Fruit fly (Drosophila melanogaster): ENCODE results near the gene AspRS-m.

DNA sequence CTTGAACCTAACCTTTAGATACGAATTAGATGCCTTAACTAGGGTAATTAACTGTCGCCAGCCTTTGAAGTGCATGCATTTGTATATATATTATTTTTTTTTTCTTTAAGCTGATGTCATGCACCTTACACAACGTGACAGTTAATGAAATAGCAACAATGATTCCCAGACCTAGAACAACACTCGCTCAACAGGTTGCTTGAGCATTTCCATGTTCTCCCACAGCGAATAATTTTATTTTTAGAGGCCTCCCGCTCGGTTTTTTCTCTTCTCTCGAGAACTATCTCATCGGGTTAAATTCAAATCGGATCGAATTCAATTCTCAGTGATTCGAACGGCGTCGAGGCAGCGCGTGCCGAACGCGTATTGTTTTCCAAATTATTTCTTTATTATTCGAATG, 28.2 kb upstream of the AspRS-m start, which contains the start of gene Ugt37D1:
- TF ChIP-seq usp (GFP tag; optimal IDR thresholded peaks at IDR 0.05) (no peak), CrebA (GFP tag; optimal IDR thresholded peaks at IDR 0.05; ENCODE audit: borderline replicate concordance) (no peak), lola (GFP tag; optimal IDR thresholded peaks at IDR 0.05) (no peak), Hnf4 (GFP tag; optimal IDR thresholded peaks at IDR 0.05) (no peak), OdsH (GFP tag; optimal IDR thresholded peaks at IDR 0.05) (no peak), dmrt93B (GFP tag; optimal IDR thresholded peaks at IDR 0.05) (no peak), psq (GFP tag; optimal IDR thresholded peaks at IDR 0.05) (no peak), N (GFP tag; optimal IDR thresholded peaks at IDR 0.05) (no peak), pan (optimal IDR thresholded peaks at IDR 0.05) (no peak), HLH106 (tag; optimal IDR thresholded peaks at IDR 0.05) (no peak), Rel (GFP tag; optimal IDR thresholded peaks at IDR 0.05) (no peak), Rel (tag; optimal IDR thresholded peaks at IDR 0.05) (no peak), br (GFP tag; optimal IDR thresholded peaks at IDR 0.05) (no peak)

Measured in whole organism, wandering third instar larva.